Fruit fly (Drosophila melanogaster) whole organism, embryonic: ENCODE data around the gene Neu2.
A peak's percentile ranks its signal among the peaks of the same experiment; 100 is the strongest.

Source experiments
- ATbp ChIP-seq: fragments of 200-800 bp; sonication (Bioruptor generic); optimal IDR thresholded peaks from 2 replicates; lab custom pipeline; 2017; ENCODE audit warnings: missing biosample characterization, mild to moderate bottlenecking, missing genetic modification characterization, missing genetic modification reagents
- Ada2b ChIP-seq: fragments of 200-800 bp; sonication (Bioruptor generic); IDR thresholded peaks from 2 replicates; pipeline ENCODE4 v1.3.6; 2022; ENCODE audit warnings: missing biosample characterization, missing genetic modification characterization
- Asciz ChIP-seq: fragments of 200-800 bp; sonication (Bioruptor generic); optimal IDR thresholded peaks from 2 replicates; lab custom pipeline; 2017; ENCODE audit warnings: missing biosample characterization, mild to moderate bottlenecking, missing genetic modification characterization, missing genetic modification reagents
- Awh ChIP-seq: fragments of 200-800 bp; sonication (Bioruptor generic); IDR thresholded peaks from 2 replicates; pipeline ENCODE4, ENCODE4 v1.3.6; 2022; ENCODE audit warnings: missing biosample characterization, missing genetic modification characterization
- CG10274 ChIP-seq: fragments of 200-800 bp; sonication (Bioruptor generic); optimal IDR thresholded peaks from 3 replicates; lab custom pipeline; 2017; ENCODE audit warnings: missing biosample characterization, mild to moderate bottlenecking, missing genetic modification characterization
- CG12299 ChIP-seq: fragments of 200-800 bp; sonication (Bioruptor generic); optimal IDR thresholded peaks from 2 replicates; lab custom pipeline; 2018; ENCODE audit warnings: missing biosample characterization, mild to moderate bottlenecking, missing genetic modification characterization
- CG13624 ChIP-seq: fragments of 200-800 bp; sonication (Bioruptor generic); optimal IDR thresholded peaks from 2 replicates; lab custom pipeline; 2016; ENCODE audit warnings: missing biosample characterization, missing genetic modification characterization
- CG14710 ChIP-seq: fragments of 200-800 bp; sonication (Bioruptor generic); optimal IDR thresholded peaks from 3 replicates; lab custom pipeline; 2019; ENCODE audit warnings: missing biosample characterization, mild to moderate bottlenecking, missing genetic modification characterization, moderate library complexity
- CG1529 ChIP-seq: fragments of 200-800 bp; sonication (Bioruptor generic); optimal IDR thresholded peaks from 3 replicates; lab custom pipeline; 2018; ENCODE audit warnings: missing biosample characterization, missing genetic modification characterization
- CG15479 ChIP-seq: fragments of 200-800 bp; sonication (Bioruptor generic); optimal IDR thresholded peaks from 3 replicates; lab custom pipeline; 2019; ENCODE audit warnings: missing biosample characterization, mild to moderate bottlenecking, missing genetic modification characterization, moderate library complexity
- CG1602 ChIP-seq: fragments of 200-800 bp; sonication (Bioruptor generic); optimal IDR thresholded peaks from 3 replicates; lab custom pipeline; 2016; ENCODE audit warnings: missing biosample characterization, missing genetic modification characterization
- CG17186 ChIP-seq: fragments of 200-800 bp; sonication (Bioruptor generic); optimal IDR thresholded peaks from 3 replicates; lab custom pipeline; 2017; ENCODE audit warnings: missing biosample characterization, missing genetic modification reagents, missing genetic modification characterization
- CG2678 ChIP-seq: fragments of 200-800 bp; sonication (Bioruptor generic); optimal IDR thresholded peaks from 3 replicates; lab custom pipeline; 2019; ENCODE audit warnings: missing biosample characterization, mild to moderate bottlenecking, missing genetic modification characterization, moderate library complexity
- CG30431 ChIP-seq: fragments of 200-800 bp; sonication (Bioruptor generic); optimal IDR thresholded peaks from 2 replicates; lab custom pipeline; 2017; ENCODE audit warnings: missing biosample characterization, missing genetic modification characterization
- CG31365 ChIP-seq: fragments of 200-800 bp; sonication (Bioruptor generic); optimal IDR thresholded peaks from 2 replicates; lab custom pipeline; 2018; ENCODE audit warnings: missing biosample characterization, mild to moderate bottlenecking, missing genetic modification characterization
- CG4360 ChIP-seq: fragments of 200-800 bp; sonication (Bioruptor generic); IDR thresholded peaks from 2 replicates; pipeline ENCODE4 v1.3.6; 2022; ENCODE audit warnings: missing biosample characterization, missing genetic modification characterization
- CG4617 ChIP-seq: fragments of 200-800 bp; sonication (Bioruptor generic); optimal IDR thresholded peaks from 3 replicates; lab custom pipeline; 2016; ENCODE audit warnings: missing biosample characterization, missing genetic modification characterization, borderline replicate concordance
- CG5180 ChIP-seq: fragments of 200-800 bp; sonication (Bioruptor generic); optimal IDR thresholded peaks from 3 replicates; lab custom pipeline; 2017; ENCODE audit warnings: missing biosample characterization, missing genetic modification characterization, mild to moderate bottlenecking, moderate library complexity, missing genetic modification reagents
- CG8359 ChIP-seq: fragments of 200-800 bp; sonication (Bioruptor generic); optimal IDR thresholded peaks from 2 replicates; lab custom pipeline; 2017; ENCODE audit warnings: missing biosample characterization, mild to moderate bottlenecking, missing genetic modification characterization, borderline replicate concordance
- CG8478 ChIP-seq: fragments of >200 bp; optimal IDR thresholded peaks from 2 replicates; lab custom pipeline; 2018
- CG9437 ChIP-seq: fragments of 200-800 bp; sonication (Bioruptor generic); optimal IDR thresholded peaks from 2 replicates; lab custom pipeline; 2018; ENCODE audit warnings: missing biosample characterization, mild to moderate bottlenecking, missing genetic modification characterization
- CoRest ChIP-seq: fragments of 200-800 bp; sonication (Bioruptor generic); optimal IDR thresholded peaks from 3 replicates; lab custom pipeline; 2018; ENCODE audit warnings: missing biosample characterization, mild to moderate bottlenecking, missing genetic modification characterization, moderate library complexity
- HLH3B ChIP-seq: fragments of 200-800 bp; sonication (Bioruptor generic); IDR thresholded peaks from 2 replicates; pipeline ENCODE4 v1.3.6; 2022; ENCODE audit warnings: missing biosample characterization, missing genetic modification characterization
- Lpt ChIP-seq: fragments of >200 bp; optimal IDR thresholded peaks from 2 replicates; lab custom pipeline; 2018; ENCODE audit warnings: missing biosample characterization, missing genetic modification characterization
- NC2α ChIP-seq: fragments of 200-800 bp; sonication (Bioruptor generic); optimal IDR thresholded peaks from 2 replicates; lab custom pipeline; 2016; ENCODE audit warnings: missing biosample characterization, missing genetic modification characterization
- NC2β ChIP-seq: fragments of 200-800 bp; sonication (Bioruptor generic); optimal IDR thresholded peaks from 2 replicates; lab custom pipeline; 2016; ENCODE audit warnings: missing biosample characterization, missing genetic modification characterization
- Optix ChIP-seq: fragments of 200-800 bp; sonication (Bioruptor generic); IDR thresholded peaks from 3 replicates; pipeline ENCODE4 v1.3.6; 2022; ENCODE audit warnings: missing biosample characterization, missing genetic modification characterization
- Side ChIP-seq: fragments of 200-800 bp; sonication (Bioruptor generic); optimal IDR thresholded peaks from 2 replicates; lab custom pipeline; 2016; ENCODE audit warnings: missing biosample characterization, missing genetic modification characterization
- Sox102F ChIP-seq: fragments of 200-800 bp; sonication (Bioruptor generic); optimal IDR thresholded peaks from 2 replicates; lab custom pipeline; 2018; ENCODE audit warnings: missing biosample characterization, mild to moderate bottlenecking, missing genetic modification characterization, moderate library complexity
- Taf1 ChIP-seq: fragments of 200-800 bp; sonication (Bioruptor generic); IDR thresholded peaks from 2 replicates; pipeline ENCODE4 v1.3.6; 2022; ENCODE audit warnings: missing biosample characterization, missing genetic modification characterization
- Vsx1 ChIP-seq: fragments of 200-800 bp; sonication (Bioruptor generic); optimal IDR thresholded peaks from 2 replicates; lab custom pipeline; 2017; ENCODE audit warnings: missing biosample characterization, mild to moderate bottlenecking, missing genetic modification characterization, missing genetic modification reagents
- YL-1 ChIP-seq: fragments of 200-800 bp; sonication (Bioruptor generic); optimal IDR thresholded peaks from 3 replicates; lab custom pipeline; 2017; ENCODE audit warnings: missing biosample characterization, mild to moderate bottlenecking, missing genetic modification characterization
- al ChIP-seq: fragments of 200-800 bp; sonication (Bioruptor generic); IDR thresholded peaks from 2 replicates; pipeline ENCODE4 v1.3.6; 2022; ENCODE audit warnings: missing biosample characterization, missing genetic modification characterization
- ase ChIP-seq: fragments of 200-800 bp; sonication (Bioruptor generic); IDR thresholded peaks from 3 replicates; pipeline ENCODE4 v1.3.6; 2022; ENCODE audit warnings: missing biosample characterization, missing genetic modification characterization
- br ChIP-seq: fragments of >200 bp; optimal IDR thresholded peaks from 2 replicates; lab custom pipeline; 2017
- cad ChIP-seq: fragments of >200 bp; optimal IDR thresholded peaks from 2 replicates; lab custom pipeline; 2017; ENCODE audit warnings: missing biosample characterization, missing genetic modification characterization
- cg ChIP-seq: fragments of 200-800 bp; sonication (Bioruptor generic); optimal IDR thresholded peaks from 3 replicates; lab custom pipeline; 2019; ENCODE audit warnings: missing biosample characterization, mild to moderate bottlenecking, missing genetic modification characterization, moderate library complexity
- corto ChIP-seq: fragments of 200-800 bp; sonication (Bioruptor generic); optimal IDR thresholded peaks from 2 replicates; lab custom pipeline; 2016; ENCODE audit warnings: missing biosample characterization, mild to moderate bottlenecking, missing genetic modification characterization, moderate library complexity
- da ChIP-seq: fragments of 200-800 bp; sonication (Bioruptor generic); optimal IDR thresholded peaks from 2 replicates; lab custom pipeline; 2016; ENCODE audit warnings: missing biosample characterization, missing genetic modification characterization
- disco-r ChIP-seq: fragments of 200-800 bp; sonication (Bioruptor generic); optimal IDR thresholded peaks from 2 replicates; lab custom pipeline; 2016; ENCODE audit warnings: missing biosample characterization, missing genetic modification characterization
- dm ChIP-seq: fragments of 200-800 bp; sonication (Bioruptor generic); optimal IDR thresholded peaks from 3 replicates; lab custom pipeline; 2016; ENCODE audit warnings: missing biosample characterization, missing genetic modification characterization
- gcm ChIP-seq: fragments of 200-800 bp; sonication (Bioruptor generic); optimal IDR thresholded peaks from 2 replicates; lab custom pipeline; 2019; ENCODE audit warnings: missing biosample characterization, mild to moderate bottlenecking, missing genetic modification characterization, moderate library complexity
- h ChIP-seq: fragments of >200 bp; optimal IDR thresholded peaks from 2 replicates; lab custom pipeline; 2017
- lilli ChIP-seq: fragments of 200-800 bp; sonication (Bioruptor generic); optimal IDR thresholded peaks from 3 replicates; lab custom pipeline; 2016; ENCODE audit warnings: missing biosample characterization, missing genetic modification characterization
- lmd ChIP-seq: fragments of 200-800 bp; sonication (Bioruptor generic); IDR thresholded peaks from 2 replicates; pipeline ENCODE4 v1.3.6; 2022; ENCODE audit warnings: missing biosample characterization, missing genetic modification characterization
- nerfin-2 ChIP-seq: fragments of 200-800 bp; sonication (Bioruptor generic); IDR thresholded peaks from 2 replicates; pipeline ENCODE4 v1.3.6; 2022; ENCODE audit warnings: missing biosample characterization, missing genetic modification characterization; ENCODE audit not compliant: partially characterized antibody
- pan ChIP-seq, 4 experiments: fragments of >200 bp in 3 of 4; fragments of 200-800 bp in 1 of 4; sonication (Bioruptor generic) in 1 of 4; optimal IDR thresholded peaks in 3 of 4; IDR thresholded peaks in 1 of 4; 2 replicates each; pipeline versions ENCODE4 v1.3.6 to Lab custom; 2017 to 2022; ENCODE audit warnings: missing biosample characterization in 2 of 4, missing genetic modification characterization in 2 of 4, mixed read lengths in 1 of 4
- pfk ChIP-seq: fragments of 200-800 bp; sonication (Bioruptor generic); optimal IDR thresholded peaks from 2 replicates; lab custom pipeline; 2018; ENCODE audit warnings: missing biosample characterization, mild to moderate bottlenecking, missing genetic modification characterization, moderate library complexity
- sens-2 ChIP-seq: fragments of 200-800 bp; sonication (Bioruptor generic); IDR thresholded peaks from 2 replicates; pipeline ENCODE4 v1.3.6; 2022; ENCODE audit warnings: missing biosample characterization, missing genetic modification characterization
- slp2 ChIP-seq: fragments of 200-800 bp; sonication (Bioruptor generic); optimal IDR thresholded peaks from 2 replicates; lab custom pipeline; 2016; ENCODE audit warnings: missing biosample characterization, missing genetic modification characterization
- so ChIP-seq: fragments of 200-800 bp; sonication (Bioruptor generic); IDR thresholded peaks from 3 replicates; pipeline ENCODE4 v1.3.6; 2022; ENCODE audit warnings: missing biosample characterization, missing genetic modification characterization
- tap ChIP-seq: fragments of 200-800 bp; optimal IDR thresholded peaks from 3 replicates; lab custom pipeline; 2019; ENCODE audit warnings: missing biosample characterization, mild to moderate bottlenecking, missing genetic modification characterization, moderate library complexity

The Neu2 gene

DNA sequence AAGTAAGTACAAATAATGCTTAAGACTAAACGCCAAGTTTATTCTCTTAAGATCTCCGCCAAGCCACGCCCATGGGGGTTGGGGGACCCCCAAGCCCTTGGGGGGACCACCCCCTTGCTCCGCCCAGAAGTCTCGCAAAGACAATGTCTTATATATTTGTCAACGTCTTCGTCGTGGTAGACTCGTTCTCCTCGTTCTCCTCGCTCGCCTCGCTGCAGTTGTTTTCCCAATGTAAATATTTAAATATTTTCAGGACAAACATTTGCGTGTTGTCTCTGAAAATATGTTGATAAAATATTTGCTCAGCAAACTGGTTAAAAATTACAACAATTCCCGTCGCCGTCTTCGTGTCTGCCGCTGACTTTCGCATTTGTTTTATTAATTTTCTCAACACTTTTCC, 26.1 kb downstream of the Neu2 start (continued):
- TF ChIP-seq corto (GFP tag; lab: Kevin White, UChicago) (no peak), CG8478 (lab: Kevin White, UChicago) (no peak), br (lab: Kevin White, UChicago) (no peak), HLH3B (GFP tag; lab: Robert Waterston, UW) (peak; percentile 30; the same call in 1 of the 2 replicates), Ada2b (GFP tag; lab: Robert Waterston, UW) (no peak), gcm (GFP tag; lab: Kevin White, UChicago) (peak; percentile 75), NC2α (GFP tag; lab: Kevin White, UChicago) (peak; percentile 73), CG1529 (GFP tag; lab: Kevin White, UChicago) (peak; percentile 81), YL-1 (GFP tag; lab: Kevin White, UChicago) (peak; percentile 61), Side (GFP tag; lab: Kevin White, UChicago) (peak; percentile 16), disco-r (GFP tag; lab: Kevin White, UChicago) (no peak), Taf1 (GFP tag; lab: Robert Waterston, UW) (no peak), h (lab: Kevin White, UChicago) (no peak), ase (GFP tag; lab: Robert Waterston, UW) (peak; percentile 27; the same call in 1 of the 3 replicates), nerfin-2 (GFP tag; lab: Robert Waterston, UW) (no peak), NC2β (GFP tag; lab: Kevin White, UChicago) (peak; percentile 76), so (GFP tag; lab: Robert Waterston, UW) (no peak), lilli (GFP tag; lab: Kevin White, UChicago) (peak; percentile 0), Sox102F (GFP tag; lab: Kevin White, UChicago) (peak; percentile 68), al (no peak), Optix (GFP tag; lab: Robert Waterston, UW) (peak; percentile 62; the same call in 1 of the 3 replicates), slp2 (GFP tag; lab: Kevin White, UChicago) (peak; percentile 25), ATbp (GFP tag; lab: Kevin White, UChicago) (peak; percentile 80), CG17186 (peak; percentile 63), tap (tag; lab: Kevin White, UChicago) (peak; percentile 68), da (GFP tag; lab: Kevin White, UChicago) (peak; percentile 50), CG1602 (GFP tag; lab: Kevin White, UChicago) (peak; percentile 47), Awh (peak; percentile 58; the same call in 1 of the 2 replicates), CG2678 (tag; lab: Kevin White, UChicago) (peak; percentile 68), CG13624 (GFP tag; lab: Kevin White, UChicago) (no peak), Asciz (GFP tag; lab: Kevin White, UChicago) (peak; percentile 83), Lpt (GFP tag; lab: Kevin White, UChicago) (no peak), pfk (GFP tag; lab: Kevin White, UChicago) (peak; percentile 18), CG15479 (peak; percentile 91), CG12299 (tag; lab: Kevin White, UChicago) (peak; percentile 9), dm (GFP tag; lab: Kevin White, UChicago) (peak; percentile 4), cg (no peak), CG4617 (GFP tag; lab: Kevin White, UChicago) (no peak), CG30431 (GFP tag; lab: Kevin White, UChicago) (peak; percentile 68), sens-2 (GFP tag; lab: Robert Waterston, UW) (no peak), CG4360 (peak; percentile 71), CG31365 (tag; lab: Kevin White, UChicago) (no peak), lmd (GFP tag; lab: Robert Waterston, UW) (no peak), cad (no peak), pan (optimal IDR thresholded peaks at IDR 0.05; lab: Kevin White, UChicago) (no peak), pan (GFP tag; optimal IDR thresholded peaks at IDR 0.05 in 1 of 2, IDR thresholded peaks at IDR 0.05 in 1 of 2) (no peak), Vsx1 (GFP tag; lab: Kevin White, UChicago) (peak; percentile 85), CG8359 (GFP tag; lab: Kevin White, UChicago) (peak; percentile 89), CG9437 (GFP tag; lab: Kevin White, UChicago) (no peak), CoRest (tag; lab: Kevin White, UChicago) (peak; percentile 76), CG10274 (GFP tag; lab: Kevin White, UChicago) (peak; percentile 28), CG5180 (peak; percentile 27), CG14710 (tag; lab: Kevin White, UChicago) (peak; percentile 92)
